Worm (Caenorhabditis elegans) whole organism, L4 larva: ENCODE measurements around the gene nlp-31.
A peak's percentile ranks its signal among the peaks of the same experiment; 100 is the strongest.

Source experiments
- F26F4.8 ChIP-seq: fragments of 200-800 bp; sonication (Bioruptor generic); conservative IDR thresholded peaks from 2 replicates; pipeline ENCODE4 v1.3.6; 2022; ENCODE audit warnings: missing genetic modification characterization, missing compliant biosample characterization
- R02D3.7 ChIP-seq: fragments of 150-350 bp; sonication (generic microtip); optimal IDR thresholded peaks from 3 replicates; lab custom pipeline; 2014; ENCODE audit warnings: missing biosample characterization, missing genetic modification characterization
- Y75B8A.6 ChIP-seq: fragments of 200-800 bp; sonication (Bioruptor generic); IDR thresholded peaks from 2 replicates; pipeline ENCODE4 v1.3.6; 2022; ENCODE audit warnings: missing genetic modification reagents, missing genetic modification characterization, missing compliant biosample characterization
- aha-1 ChIP-seq: fragments of 150-350 bp; peaks from one replicate; lab custom pipeline; 2014; ENCODE audit warnings: missing biosample characterization, missing genetic modification characterization
- ceh-44 ChIP-seq: fragments of 200-800 bp; sonication (Bioruptor generic); IDR thresholded peaks from 2 replicates; pipeline ENCODE4 v1.3.6; 2022; ENCODE audit warnings: missing genetic modification reagents, missing genetic modification characterization, missing compliant biosample characterization
- ctbp-1 ChIP-seq: fragments of 200-800 bp; sonication (Bioruptor generic); IDR thresholded peaks from 2 replicates; pipeline ENCODE4 v1.3.6; 2022; ENCODE audit warnings: missing genetic modification reagents, missing genetic modification characterization, missing compliant biosample characterization
- daf-12 ChIP-seq: fragments of 150-350 bp; optimal IDR thresholded peaks from 2 replicates; lab custom pipeline; 2014; ENCODE audit warnings: missing biosample characterization, missing genetic modification reagents, missing genetic modification characterization
- daf-16 ChIP-seq, 3 experiments: sonication (generic microtip); optimal IDR thresholded peaks; 2 replicates each; lab custom pipeline; 2016 to 2017; ENCODE audit warnings: missing genetic modification characterization in 3 of 3, missing genetic modification reagents in 3 of 3, mild to moderate bottlenecking in 2 of 3, missing compliant biosample characterization in 2 of 3, missing biosample characterization in 1 of 3, moderate library complexity in 1 of 3
- daf-8 ChIP-seq: fragments of 200-800 bp; sonication (Bioruptor generic); IDR thresholded peaks from 2 replicates; pipeline ENCODE4 v1.3.6; 2022; ENCODE audit warnings: missing genetic modification characterization, missing compliant biosample characterization
- dmd-6 ChIP-seq: fragments of 200-800 bp; sonication (Bioruptor generic); IDR thresholded peaks from 2 replicates; pipeline ENCODE4 v1.3.6; 2022; ENCODE audit warnings: missing genetic modification reagents, missing genetic modification characterization, missing compliant biosample characterization
- duxl-1 ChIP-seq: sonication (generic microtip); optimal IDR thresholded peaks from 2 replicates; lab custom pipeline; 2016; ENCODE audit warnings: mild to moderate bottlenecking, missing genetic modification characterization, moderate library complexity, missing compliant biosample characterization; ENCODE audit not compliant: poor library complexity
- dve-1 ChIP-seq: sonication (generic microtip); optimal IDR thresholded peaks from 2 replicates; lab custom pipeline; 2017; ENCODE audit warnings: antibody characterized with exemption, mild to moderate bottlenecking, missing genetic modification characterization, missing compliant biosample characterization; ENCODE audit not compliant: insufficient read depth
- egl-43 ChIP-seq: fragments of 200-800 bp; sonication (Bioruptor generic); IDR thresholded peaks from 2 replicates; pipeline ENCODE4 v1.3.6; 2022; ENCODE audit warnings: missing genetic modification reagents, missing genetic modification characterization, missing compliant biosample characterization
- gei-8 ChIP-seq: fragments of 200-800 bp; sonication (Bioruptor generic); optimal IDR thresholded peaks from 2 replicates; lab custom pipeline; 2018; ENCODE audit warnings: mild to moderate bottlenecking, missing genetic modification characterization, missing compliant biosample characterization
- hlh-11 ChIP-seq: fragments of 200-800 bp; sonication (Bioruptor generic); optimal IDR thresholded peaks from 2 replicates; lab custom pipeline; 2018; ENCODE audit warnings: mild to moderate bottlenecking, missing genetic modification characterization, missing compliant biosample characterization
- lim-7 ChIP-seq: fragments of 200-800 bp; sonication (Bioruptor generic); IDR thresholded peaks from 2 replicates; pipeline ENCODE4 v1.3.6; 2022; ENCODE audit warnings: missing genetic modification characterization, missing compliant biosample characterization
- lin-1 ChIP-seq: fragments of 200-800 bp; sonication (Bioruptor generic); IDR thresholded peaks from 2 replicates; pipeline ENCODE4 v1.3.6; 2022; ENCODE audit warnings: missing genetic modification reagents, missing genetic modification characterization, missing compliant biosample characterization
- lin-38 ChIP-seq: fragments of 200-800 bp; sonication (Bioruptor generic); IDR thresholded peaks from 2 replicates; pipeline ENCODE4 v1.3.6; 2022; ENCODE audit warnings: missing genetic modification reagents, missing genetic modification characterization, missing compliant biosample characterization
- lir-3 ChIP-seq: sonication (generic microtip); optimal IDR thresholded peaks from 2 replicates; lab custom pipeline; 2016; ENCODE audit warnings: mild to moderate bottlenecking, missing genetic modification characterization, missing compliant biosample characterization
- mdl-1 ChIP-seq, 2 experiments: fragments of 150-350 bp in 1 of 2; sonication (generic microtip) in 1 of 2; optimal IDR thresholded peaks; 2 replicates each; lab custom pipeline; 2014 to 2017; ENCODE audit warnings: missing biosample characterization in 2 of 2, missing genetic modification characterization in 2 of 2
- nhr-10 ChIP-seq: fragments of 150-350 bp; optimal IDR thresholded peaks from 2 replicates; lab custom pipeline; 2014; ENCODE audit warnings: missing biosample characterization, missing genetic modification characterization
- nhr-102 ChIP-seq: sonication (generic microtip); optimal IDR thresholded peaks from 2 replicates; lab custom pipeline; 2016; ENCODE audit warnings: mild to moderate bottlenecking, missing genetic modification characterization, moderate library complexity, missing compliant biosample characterization
- nhr-111 ChIP-seq: fragments of 200-800 bp; sonication (Bioruptor generic); optimal IDR thresholded peaks from 2 replicates; lab custom pipeline; 2018; ENCODE audit warnings: mild to moderate bottlenecking, missing genetic modification characterization, missing compliant biosample characterization
- nhr-28 ChIP-seq: fragments of 150-350 bp; optimal IDR thresholded peaks from 2 replicates; lab custom pipeline; 2014; ENCODE audit warnings: missing biosample characterization, missing genetic modification characterization
- nhr-42 ChIP-seq: fragments of 200-800 bp; sonication (Bioruptor generic); IDR thresholded peaks from 2 replicates; pipeline ENCODE4 v1.3.6; 2022; ENCODE audit warnings: missing genetic modification characterization, missing compliant biosample characterization
- nhr-77 ChIP-seq: fragments of 150-350 bp; optimal IDR thresholded peaks from 2 replicates; lab custom pipeline; 2014; ENCODE audit warnings: missing biosample characterization, missing genetic modification characterization
- pha-4 ChIP-seq, 2 experiments: fragments of 150-350 bp in 1 of 2; fragments of 200-800 bp in 1 of 2; sonication (Bioruptor generic) in 1 of 2; IDR thresholded peaks in 1 of 2; optimal IDR thresholded peaks in 1 of 2; 2 replicates each; pipeline versions ENCODE4 v1.3.6 to Lab custom; 2014 to 2022; ENCODE audit warnings: missing genetic modification characterization in 2 of 2, missing genetic modification reagents in 2 of 2, missing biosample characterization in 1 of 2, missing compliant biosample characterization in 1 of 2
- snpc-1.2 ChIP-seq: fragments of 200-800 bp; sonication (Bioruptor generic); IDR thresholded peaks from 2 replicates; pipeline ENCODE4 v1.3.6; 2022; ENCODE audit warnings: missing genetic modification reagents, missing genetic modification characterization, missing compliant biosample characterization
- spr-1 ChIP-seq: sonication (generic microtip); optimal IDR thresholded peaks from 2 replicates; lab custom pipeline; 2016; ENCODE audit warnings: mild to moderate bottlenecking, missing genetic modification characterization, missing compliant biosample characterization
- unc-130 ChIP-seq: sonication (generic microtip); optimal IDR thresholded peaks from 2 replicates; lab custom pipeline; 2016; ENCODE audit warnings: missing genetic modification reagents, missing genetic modification characterization, missing compliant biosample characterization
- unc-39 ChIP-seq: sonication (generic microtip); optimal IDR thresholded peaks from 2 replicates; lab custom pipeline; 2017; ENCODE audit warnings: missing biosample characterization, missing genetic modification characterization
- zag-1 ChIP-seq: fragments of 150-350 bp; optimal IDR thresholded peaks from 2 replicates; lab custom pipeline; 2014; ENCODE audit warnings: missing biosample characterization, missing genetic modification characterization

Gene nlp-31

DNA sequence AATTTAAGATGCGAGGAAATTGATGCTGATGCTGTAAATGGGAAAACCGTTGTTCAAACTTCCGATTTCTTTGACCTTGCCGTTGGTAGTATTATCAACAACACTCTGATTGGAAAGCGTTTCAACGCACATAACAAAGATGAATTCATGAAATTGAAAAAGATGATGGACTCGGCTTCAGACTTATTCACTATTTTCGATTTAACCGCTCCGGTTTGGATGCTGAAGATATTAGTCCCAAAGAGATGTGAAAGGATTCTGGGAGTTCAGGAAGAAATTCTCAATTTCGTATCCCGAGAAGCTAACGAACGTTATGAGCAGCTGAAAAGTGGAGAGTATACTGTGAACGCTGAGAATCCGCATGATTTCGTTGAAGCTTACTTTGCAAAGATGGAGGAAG is 36.5 kb upstream of the nlp-31 start:
- TF ChIP-seq zag-1 (tag; lab: Kevin White, UChicago) (no peak), aha-1 (tag; lab: Kevin White, UChicago) (peak; percentile 97)
- TF ChIP-seq, all 104 proteins: peak for 1

DNA sequence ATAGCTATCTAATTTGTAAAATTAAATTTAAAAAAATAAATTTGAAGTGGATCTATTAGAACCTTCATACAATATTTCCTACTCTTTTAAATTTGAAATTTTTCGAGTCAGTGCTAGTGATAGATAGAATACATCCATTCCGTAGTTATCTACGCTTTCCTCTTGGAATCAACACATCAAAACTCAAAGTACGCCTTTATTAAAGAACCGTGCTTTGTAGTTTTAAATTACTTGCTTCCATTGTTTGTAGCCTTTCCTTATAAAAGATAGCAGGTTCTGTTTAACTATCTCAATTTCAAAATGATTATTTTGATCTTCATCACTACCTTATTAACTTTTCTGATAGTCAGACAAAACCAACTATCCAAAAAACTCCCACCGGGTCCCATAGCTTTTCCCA is 34.8 kb upstream of the nlp-31 start, which contains the start of gene cyp-35B3:
TSS of gene cyp-35B3 (plus strand) at position 301 of the 400 bp plus-strand sequence.
- no peak for TF ChIP-seq unc-130 (GFP tag; lab: Kevin White, UChicago)
- no peak for TF ChIP-seq F26F4.8 (GFP tag; lab: Robert Waterston, UW)
- TF ChIP-seq, all 104 proteins: peak for 0

DNA sequence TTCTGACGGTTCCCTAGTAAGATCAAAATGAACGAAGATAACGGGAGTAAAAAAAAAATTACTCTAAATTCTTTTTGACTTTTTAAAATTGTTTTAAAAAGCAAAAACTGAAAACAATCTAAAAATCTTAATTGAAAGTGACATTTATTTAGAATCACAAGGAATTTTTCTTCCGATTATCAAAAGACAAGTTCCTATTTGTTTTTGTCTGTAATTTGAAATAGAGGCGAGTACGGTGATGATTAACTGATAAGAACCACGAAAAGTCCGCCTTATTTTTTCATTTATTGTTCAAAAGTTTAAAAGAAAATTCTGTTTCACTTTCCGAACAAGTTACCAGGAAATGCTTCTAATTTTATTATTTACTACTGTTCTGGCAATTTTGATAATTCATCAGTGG is 30.1 kb upstream of the nlp-31 start, which contains the start of gene dach-1:
TSS of gene dach-1 (plus strand) at position 301 of the 400 bp plus-strand sequence.
- peak; percentile 65 for TF ChIP-seq aha-1 (tag; lab: Kevin White, UChicago)
- no peak for TF ChIP-seq daf-16 (GFP tag; optimal IDR thresholded peaks at IDR 0.05; lab: Kevin White, UChicago)
- TF ChIP-seq daf-16 (tag; optimal IDR thresholded peaks at IDR 0.05; lab: Kevin White, UChicago), result peak; percentile 66
- no peak for TF ChIP-seq lin-1 (GFP tag; lab: Robert Waterston, UW)
- no peak for TF ChIP-seq lin-38 (GFP tag; lab: Robert Waterston, UW)
- TF ChIP-seq pha-4 (GFP tag; IDR thresholded peaks at IDR 0.05; lab: Robert Waterston, UW), result no peak
- no peak for TF ChIP-seq pha-4 (tag; optimal IDR thresholded peaks at IDR 0.05; lab: Kevin White, UChicago)

DNA sequence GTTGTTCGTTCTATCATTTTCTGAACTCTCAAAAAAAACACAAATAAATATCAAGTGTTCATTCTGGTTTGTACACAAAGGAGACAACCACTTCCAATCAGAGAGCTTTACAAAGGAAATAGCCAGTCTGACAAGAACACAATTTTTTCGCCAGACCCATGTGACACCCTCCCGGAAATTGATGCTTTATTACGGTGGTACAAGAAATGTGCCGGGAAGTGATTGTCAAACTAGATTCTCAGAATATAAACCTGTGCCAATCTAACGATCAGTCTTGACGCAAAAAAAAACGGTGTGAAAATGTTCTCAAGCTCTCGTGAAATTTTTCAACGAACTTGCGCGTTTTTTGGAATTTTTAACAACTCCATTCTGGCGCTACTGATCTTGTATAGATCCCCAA is 26.1 kb upstream of the nlp-31 start, which contains the start of gene str-247:
TSS of gene str-247 (plus strand) at position 301 of the 400 bp plus-strand sequence.
- no peak for TF ChIP-seq lim-7 (GFP tag; lab: Robert Waterston, UW)
- TF ChIP-seq gei-8 (GFP tag; lab: Kevin White, UChicago), result no peak
- TF ChIP-seq lin-38 (GFP tag; lab: Robert Waterston, UW), result no peak
- no peak for TF ChIP-seq snpc-1.2 (GFP tag; lab: Robert Waterston, UW)
- TF ChIP-seq nhr-10 (tag; lab: Kevin White, UChicago), result no peak
- no peak for TF ChIP-seq Y75B8A.6 (GFP tag; lab: Robert Waterston, UW)
- no peak for TF ChIP-seq nhr-111
- no peak for TF ChIP-seq lir-3 (tag; lab: Kevin White, UChicago)

DNA sequence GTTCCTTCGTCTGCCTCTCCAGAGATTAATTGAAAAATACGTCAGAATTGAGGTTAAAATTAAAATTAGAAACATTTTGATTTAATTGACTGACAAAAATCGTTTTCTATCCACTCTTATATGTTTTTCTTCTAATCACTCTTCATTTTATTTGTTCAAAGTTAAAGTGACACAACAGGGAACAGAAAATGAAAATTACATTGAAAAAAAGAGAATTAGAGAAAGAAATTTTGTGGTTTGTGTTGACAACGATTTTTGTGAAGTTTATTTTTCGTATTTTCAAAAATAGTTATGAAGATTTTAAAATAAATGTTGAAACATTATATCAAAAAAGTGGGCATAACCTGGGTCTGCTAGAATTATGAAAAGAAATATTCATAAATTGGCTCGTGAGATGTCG is 22.2 kb upstream of the nlp-31 start, which contains the start of gene cyp-34A5:
TSS of gene cyp-34A5 (minus strand) at position 101 of the 400 bp plus-strand sequence.
- peak; percentile 49 for TF ChIP-seq nhr-28 (tag; lab: Kevin White, UChicago)
- TF ChIP-seq egl-43 (GFP tag; lab: Robert Waterston, UW), result no peak

DNA sequence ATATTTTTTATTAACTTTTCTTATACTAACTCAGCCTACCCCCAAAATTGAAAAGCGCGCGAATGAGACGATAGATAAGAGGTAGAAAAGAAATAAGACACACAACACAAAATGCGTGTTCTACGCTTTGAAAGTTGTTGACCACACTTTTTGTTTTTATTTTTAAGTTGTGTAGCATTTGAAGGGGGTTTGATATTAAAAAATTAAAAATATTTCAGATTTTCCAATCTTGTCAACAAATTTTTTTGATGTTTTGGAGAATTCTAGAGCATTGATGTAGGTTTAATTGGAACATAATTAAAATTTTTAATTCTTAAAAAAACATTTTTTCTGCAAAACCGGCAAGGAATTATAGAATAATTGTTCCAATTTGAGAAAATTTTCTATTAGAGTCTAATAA is 18.6 kb upstream of the nlp-31 start, which contains the start of gene cyp-34A6:
TSS of gene cyp-34A6 (minus strand) at position 101 of the 400 bp plus-strand sequence.
- TF ChIP-seq ctbp-1 (no peak), daf-16 (GFP tag; optimal IDR thresholded peaks at IDR 0.05; lab: Kevin White, UChicago) (no peak), daf-16 (tag; optimal IDR thresholded peaks at IDR 0.05; lab: Kevin White, UChicago) (peak; percentile 49)

DNA sequence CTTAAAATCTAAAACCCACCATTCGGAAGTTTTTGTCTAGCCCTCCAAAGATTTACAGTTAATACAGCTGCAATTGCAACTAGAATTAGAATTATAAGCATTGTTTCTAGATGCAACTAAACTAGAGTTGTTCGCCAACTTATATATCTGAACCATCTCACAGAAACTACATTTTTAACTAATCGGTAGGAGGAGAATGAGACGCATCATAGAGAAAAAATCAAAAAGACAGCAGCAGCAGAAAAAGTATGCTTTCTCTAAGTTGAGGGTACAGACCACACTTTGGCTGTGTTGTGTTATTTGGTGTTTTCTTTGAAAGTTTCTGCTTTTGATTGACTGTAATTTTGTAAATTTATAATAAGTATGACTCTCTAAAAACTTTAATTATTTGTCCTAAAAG is 16.1 kb upstream of the nlp-31 start, which contains the start of gene cyp-34A7:
TSS of gene cyp-34A7 (minus strand) at position 101 of the 400 bp plus-strand sequence.
- TF ChIP-seq spr-1 (tag; lab: Kevin White, UChicago), result no peak
- no peak for TF ChIP-seq nhr-102 (tag; lab: Kevin White, UChicago)
- TF ChIP-seq nhr-28 (tag; lab: Kevin White, UChicago), result peak; percentile 42
- no peak for TF ChIP-seq unc-130 (GFP tag; lab: Kevin White, UChicago)
- TF ChIP-seq ceh-44 (GFP tag; lab: Robert Waterston, UW), result no peak
- TF ChIP-seq unc-39, result no peak

DNA sequence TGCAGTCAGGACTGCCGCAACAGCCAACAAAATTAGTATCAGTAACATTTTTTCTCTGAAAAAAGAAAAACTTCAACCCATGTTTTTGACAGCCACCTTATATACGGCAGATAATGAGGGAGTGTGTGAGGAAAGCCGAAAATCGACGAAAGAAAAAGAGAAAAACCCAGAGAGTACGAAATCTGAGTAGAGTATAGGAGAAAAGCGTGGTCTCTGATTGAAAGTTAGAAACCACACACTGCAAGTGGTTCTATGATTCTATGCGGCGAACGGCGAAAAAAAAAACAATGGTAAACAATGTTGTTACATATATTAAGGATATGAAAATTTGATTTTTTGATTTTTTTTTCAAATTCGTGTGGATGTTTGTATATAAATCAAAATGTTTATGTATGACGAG is 12.1 kb upstream of the nlp-31 start, which contains the start of gene cyp-34A8:
TSS of gene cyp-34A8 (minus strand) at position 62 of the 400 bp plus-strand sequence.
- TF ChIP-seq dve-1 (tag; lab: Kevin White, UChicago) (peak; percentile 57), daf-12 (tag; lab: Kevin White, UChicago) (no peak), R02D3.7 (tag; lab: Kevin White, UChicago) (no peak), mdl-1 (tag; optimal IDR thresholded peaks at IDR 0.05; lab: Kevin White, UChicago) (peak in 1 of 2 experiments; percentile 24), nhr-77 (tag; lab: Kevin White, UChicago) (peak; percentile 84), nhr-42 (GFP tag; lab: Robert Waterston, UW) (no peak), nhr-10 (tag; lab: Kevin White, UChicago) (no peak), daf-8 (GFP tag; lab: Robert Waterston, UW) (no peak), duxl-1 (tag; lab: Kevin White, UChicago) (no peak), dmd-6 (GFP tag; lab: Robert Waterston, UW) (peak; percentile 52; the same call in 1 of the 2 replicates), nhr-102 (tag; lab: Kevin White, UChicago) (peak; percentile 24), daf-16 (GFP tag; optimal IDR thresholded peaks at IDR 0.05; lab: Kevin White, UChicago) (no peak), daf-16 (tag; optimal IDR thresholded peaks at IDR 0.05; lab: Kevin White, UChicago) (peak; percentile 2), lin-1 (GFP tag; lab: Robert Waterston, UW) (no peak), hlh-11 (tag; lab: Kevin White, UChicago) (peak; percentile 4), nhr-28 (tag; lab: Kevin White, UChicago) (peak; percentile 79), ctbp-1 (no peak)
